Worm (Caenorhabditis elegans) whole organism, early embryonic: Measurements from ENCODE around the gene F55A11.11.

Experiments used
- B0310.2 ChIP-seq: sonication (generic microtip); optimal IDR thresholded peaks from 2 replicates; lab custom pipeline; 2016; ENCODE audit warnings: mild to moderate bottlenecking, missing genetic modification characterization, missing compliant biosample characterization
- F13C5.2 ChIP-seq: sonication (generic microtip); optimal IDR thresholded peaks from 2 replicates; lab custom pipeline; 2017; ENCODE audit warnings: mild to moderate bottlenecking, missing genetic modification characterization, inconsistent platforms, missing compliant biosample characterization
- aly-1 ChIP-seq: sonication (generic microtip); optimal IDR thresholded peaks from 2 replicates; lab custom pipeline; 2016; ENCODE audit warnings: missing genetic modification characterization, missing compliant biosample characterization
- ama-1 ChIP-seq: fragments of 150-350 bp; optimal IDR thresholded peaks from 2 replicates; lab custom pipeline; 2014
- ceh-13 ChIP-seq: fragments of 200-800 bp; sonication (Bioruptor generic); optimal IDR thresholded peaks from 2 replicates; lab custom pipeline; 2018; ENCODE audit warnings: mild to moderate bottlenecking, missing genetic modification characterization, missing compliant biosample characterization
- ceh-36 ChIP-seq: sonication (generic microtip); optimal IDR thresholded peaks from 2 replicates; lab custom pipeline; 2016; ENCODE audit warnings: missing genetic modification characterization, inconsistent platforms, missing compliant biosample characterization
- ets-7 ChIP-seq: sonication (generic microtip); optimal IDR thresholded peaks from 2 replicates; lab custom pipeline; 2016; ENCODE audit warnings: missing genotype, missing genetic modification characterization, missing compliant biosample characterization
- flt-1 ChIP-seq: fragments of 200-800 bp; sonication (Bioruptor generic); IDR thresholded peaks from 2 replicates; pipeline ENCODE4 v1.3.6; 2022; ENCODE audit warnings: missing genetic modification characterization, missing compliant biosample characterization
- hmbx-1 ChIP-seq: sonication (generic microtip); optimal IDR thresholded peaks from 2 replicates; lab custom pipeline; 2016; ENCODE audit warnings: mild to moderate bottlenecking, missing genetic modification characterization, missing compliant biosample characterization
- hmg-4 ChIP-seq: fragments of 200-800 bp; sonication (Bioruptor generic); optimal IDR thresholded peaks from 2 replicates; lab custom pipeline; 2018; ENCODE audit warnings: mild to moderate bottlenecking, missing genetic modification characterization, missing compliant biosample characterization
- hnd-1 ChIP-seq: sonication (generic microtip); optimal IDR thresholded peaks from 2 replicates; lab custom pipeline; 2016; ENCODE audit warnings: missing genetic modification characterization, missing compliant biosample characterization
- pes-1 ChIP-seq: fragments of 200-800 bp; sonication (Bioruptor generic); IDR thresholded peaks from 2 replicates; pipeline ENCODE4 v1.3.6; 2022; ENCODE audit warnings: missing genetic modification reagents, missing genetic modification characterization, missing compliant biosample characterization
- scrt-1 ChIP-seq: fragments of 200-800 bp; sonication (Bioruptor generic); IDR thresholded peaks from 2 replicates; pipeline ENCODE4 v1.3.6; 2022; ENCODE audit warnings: missing genetic modification characterization, missing compliant biosample characterization
- sea-1 ChIP-seq: fragments of 200-800 bp; sonication (Bioruptor generic); conservative IDR thresholded peaks from 2 replicates; pipeline ENCODE4 v1.3.6; 2022; ENCODE audit warnings: missing genetic modification characterization, missing compliant biosample characterization
- tbx-11 ChIP-seq: fragments of 200-800 bp; sonication (Bioruptor generic); IDR thresholded peaks from 2 replicates; pipeline ENCODE4 v1.3.6; 2022; ENCODE audit warnings: missing genetic modification characterization, missing compliant biosample characterization
- tbx-37 ChIP-seq: fragments of 200-800 bp; sonication (Bioruptor generic); conservative IDR thresholded peaks from 2 replicates; pipeline ENCODE4 v1.3.6; 2022; ENCODE audit warnings: missing genetic modification reagents, missing genetic modification characterization, missing compliant biosample characterization
- tra-4 ChIP-seq: sonication (generic microtip); optimal IDR thresholded peaks from 2 replicates; lab custom pipeline; 2017; ENCODE audit warnings: missing genetic modification characterization, missing compliant biosample characterization

F55A11.11 gene

DNA sequence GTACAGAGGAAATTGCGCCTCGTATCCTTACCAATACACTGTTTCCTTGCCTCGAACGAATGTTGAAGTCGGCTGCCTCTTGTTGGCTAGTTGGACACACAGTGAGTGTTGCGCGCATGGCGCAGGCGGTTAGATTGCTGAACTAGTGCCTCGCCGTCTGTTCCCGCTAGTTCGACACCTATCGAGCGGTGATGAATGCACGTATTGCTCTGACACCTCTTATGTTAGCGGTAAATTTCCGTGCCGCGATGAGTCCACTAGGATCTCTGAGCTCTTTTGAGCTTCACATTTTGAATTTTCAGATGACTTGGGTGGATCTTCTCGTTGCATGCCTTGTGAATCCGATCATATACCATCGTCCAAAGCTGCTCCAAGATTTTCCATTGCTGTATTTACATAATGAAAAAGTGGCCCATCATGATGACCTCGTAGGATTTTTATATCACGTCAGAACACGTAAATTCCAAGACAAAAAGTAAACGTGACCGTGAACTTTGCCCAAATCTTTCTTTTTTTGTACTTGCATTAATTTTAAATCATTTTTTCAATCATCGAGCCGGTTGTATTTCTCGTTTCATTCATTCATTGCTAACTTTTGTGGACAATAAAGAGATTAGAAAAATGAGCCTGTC lies at the start of gene F55A11.11:
F55A11.11 (plus strand) TSS at position 341 of the 632 bp plus-strand sequence.
- peak; percentile 91 for TF ChIP-seq tra-4 (tag; lab: Kevin White, UChicago)
- peak; percentile 97 for TF ChIP-seq tbx-37 (GFP tag; lab: Robert Waterston, UW)
- TF ChIP-seq tbx-11 (GFP tag; lab: Robert Waterston, UW), result peak; percentile 99
- TF ChIP-seq B0310.2, result peak; percentile 94
- TF ChIP-seq sea-1 (GFP tag; lab: Robert Waterston, UW), result peak; percentile 99
- TF ChIP-seq hmg-4 (GFP tag; lab: Kevin White, UChicago), result peak; percentile 98
- TF ChIP-seq flt-1 (GFP tag; lab: Robert Waterston, UW), result peak; percentile 95
- peak; percentile 94 for TF ChIP-seq ceh-13 (GFP tag; lab: Kevin White, UChicago)
- peak; percentile 80 for TF ChIP-seq ets-7 (tag; lab: Kevin White, UChicago)
- TF ChIP-seq ama-1 (lab: Kevin White, UChicago), result no peak
- peak; percentile 89 for TF ChIP-seq hnd-1 (tag; lab: Kevin White, UChicago)
- peak; percentile 80 for TF ChIP-seq hmbx-1 (tag; lab: Kevin White, UChicago)
- TF ChIP-seq scrt-1 (GFP tag; lab: Robert Waterston, UW), result peak; percentile 97
- peak; percentile 96 for TF ChIP-seq pes-1 (GFP tag; lab: Robert Waterston, UW)
- TF ChIP-seq aly-1 (tag; lab: Kevin White, UChicago), result peak; percentile 92
- peak; percentile 97 for TF ChIP-seq F13C5.2 (tag; lab: Kevin White, UChicago)
- TF ChIP-seq ceh-36 (tag; lab: Kevin White, UChicago), result peak; percentile 95

DNA sequence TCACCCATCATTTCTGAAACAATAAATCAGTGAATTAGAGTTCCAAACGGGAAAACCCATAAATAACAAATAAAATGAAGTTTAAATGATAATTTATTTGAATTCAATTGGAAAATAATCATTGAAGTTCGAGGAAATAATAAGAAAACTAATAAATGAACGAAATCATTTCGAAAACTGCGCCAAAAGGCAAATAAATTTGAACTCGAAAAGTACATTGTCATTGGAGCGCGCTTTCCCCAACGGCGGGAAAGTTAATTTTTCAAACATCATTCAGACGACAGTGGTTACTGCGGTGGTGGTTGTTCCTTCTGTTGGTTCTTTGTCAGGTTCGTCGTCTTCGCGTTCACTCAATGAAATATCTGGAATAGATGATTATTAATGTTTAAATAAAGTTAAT lies 49.5 kb upstream of the F55A11.11 start, which contains the start of gene npp-22:
npp-22 (minus strand) TSS at position 13 of the 400 bp plus-strand sequence.
- TF ChIP-seq B0310.2 (no peak), tra-4 (tag; lab: Kevin White, UChicago) (no peak), pes-1 (GFP tag; lab: Robert Waterston, UW) (no peak), tbx-37 (GFP tag; lab: Robert Waterston, UW) (no peak), sea-1 (GFP tag; lab: Robert Waterston, UW) (no peak), hmbx-1 (tag; lab: Kevin White, UChicago) (no peak), ceh-36 (tag; lab: Kevin White, UChicago) (no peak), hnd-1 (tag; lab: Kevin White, UChicago) (no peak), scrt-1 (GFP tag; lab: Robert Waterston, UW) (no peak), ets-7 (tag; lab: Kevin White, UChicago) (no peak), flt-1 (GFP tag; lab: Robert Waterston, UW) (no peak), ama-1 (lab: Kevin White, UChicago) (no peak), aly-1 (tag; lab: Kevin White, UChicago) (no peak), tbx-11 (GFP tag; lab: Robert Waterston, UW) (no peak), hmg-4 (GFP tag; lab: Kevin White, UChicago) (no peak), ceh-13 (GFP tag; lab: Kevin White, UChicago) (no peak), F13C5.2 (tag; lab: Kevin White, UChicago) (no peak)

DNA sequence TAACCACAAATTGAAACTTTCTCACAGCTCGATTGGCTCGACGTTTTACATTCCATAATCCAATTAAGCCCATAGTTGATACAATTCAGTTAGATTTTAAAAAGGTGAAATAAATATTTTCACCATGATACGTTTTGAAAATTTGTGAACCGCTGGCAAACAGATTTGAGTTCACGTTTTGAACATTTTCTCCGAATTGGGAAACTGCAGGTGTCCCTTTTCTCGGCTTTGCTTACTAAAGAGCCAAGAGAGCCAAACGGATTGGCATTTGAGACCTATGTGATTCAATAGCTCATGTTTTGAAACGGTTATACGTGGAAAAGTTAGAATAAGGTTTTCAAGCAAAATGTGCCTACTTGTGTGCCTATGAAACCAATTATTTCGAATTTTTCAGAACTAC lies 46.1 kb upstream of the F55A11.11 start, which contains the start of gene spe-42:
spe-42 (minus strand) TSS at position 101 of the 400 bp plus-strand sequence.
- TF ChIP-seq hmbx-1 (tag; lab: Kevin White, UChicago), result no peak
- TF ChIP-seq hmg-4 (GFP tag; lab: Kevin White, UChicago), result no peak
- no peak for TF ChIP-seq ets-7 (tag; lab: Kevin White, UChicago)
- TF ChIP-seq F13C5.2 (tag; lab: Kevin White, UChicago), result no peak
- no peak for TF ChIP-seq tbx-37 (GFP tag; lab: Robert Waterston, UW)
- no peak for TF ChIP-seq sea-1 (GFP tag; lab: Robert Waterston, UW)
- TF ChIP-seq aly-1 (tag; lab: Kevin White, UChicago), result no peak
- TF ChIP-seq B0310.2, result no peak
- no peak for TF ChIP-seq tbx-11 (GFP tag; lab: Robert Waterston, UW)

DNA sequence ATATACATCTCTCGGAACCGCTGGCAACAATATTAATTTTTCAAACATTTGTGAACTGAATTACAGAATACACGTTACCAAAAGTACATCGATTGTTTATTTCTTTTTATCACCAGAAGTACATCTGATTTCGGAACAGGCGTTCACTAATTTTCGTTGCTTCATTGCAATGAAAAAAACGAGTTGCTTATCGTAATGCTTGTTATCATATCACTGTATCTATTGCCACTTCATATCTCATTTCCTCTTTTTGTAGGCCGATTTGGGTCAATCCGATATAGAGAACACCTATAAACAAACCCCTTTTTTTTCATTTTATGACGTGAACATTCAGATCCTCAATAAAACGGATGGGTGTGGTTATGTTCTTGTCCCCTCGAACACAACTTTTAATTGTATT lies 45.6 kb upstream of the F55A11.11 start:
- TF ChIP-seq ama-1 (lab: Kevin White, UChicago), result no peak

DNA sequence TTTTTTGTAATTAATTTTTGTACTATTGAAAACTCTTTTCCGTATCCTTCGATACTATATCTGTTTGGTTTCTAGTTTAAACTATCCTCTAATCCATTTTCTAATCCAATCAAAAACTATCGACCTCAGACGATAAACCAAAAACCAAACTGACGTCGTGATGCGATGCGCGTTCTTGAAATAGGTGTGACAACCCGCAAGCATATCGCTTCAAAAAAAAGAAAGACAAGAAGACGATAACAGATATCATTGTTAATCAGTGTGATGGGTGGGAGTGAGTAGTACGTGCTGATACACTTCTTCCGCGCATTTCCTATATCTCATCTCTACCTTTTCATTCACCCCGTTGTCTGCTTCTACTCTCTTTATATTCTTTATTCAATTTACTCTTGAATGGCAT lies 43.1 kb upstream of the F55A11.11 start, which contains the start of gene T04F3.1:
T04F3.1 (plus strand) TSS at position 246 of the 400 bp plus-strand sequence.
- TF ChIP-seq B0310.2 (no peak), ceh-13 (GFP tag; lab: Kevin White, UChicago) (no peak), pes-1 (GFP tag; lab: Robert Waterston, UW) (no peak), ama-1 (lab: Kevin White, UChicago) (no peak), ets-7 (tag; lab: Kevin White, UChicago) (no peak), tbx-37 (GFP tag; lab: Robert Waterston, UW) (no peak), tra-4 (tag; lab: Kevin White, UChicago) (no peak), scrt-1 (GFP tag; lab: Robert Waterston, UW) (no peak), hnd-1 (tag; lab: Kevin White, UChicago) (no peak), hmg-4 (GFP tag; lab: Kevin White, UChicago) (no peak), flt-1 (GFP tag; lab: Robert Waterston, UW) (no peak), ceh-36 (tag; lab: Kevin White, UChicago) (no peak), hmbx-1 (tag; lab: Kevin White, UChicago) (no peak), sea-1 (GFP tag; lab: Robert Waterston, UW) (no peak), F13C5.2 (tag; lab: Kevin White, UChicago) (no peak)

DNA sequence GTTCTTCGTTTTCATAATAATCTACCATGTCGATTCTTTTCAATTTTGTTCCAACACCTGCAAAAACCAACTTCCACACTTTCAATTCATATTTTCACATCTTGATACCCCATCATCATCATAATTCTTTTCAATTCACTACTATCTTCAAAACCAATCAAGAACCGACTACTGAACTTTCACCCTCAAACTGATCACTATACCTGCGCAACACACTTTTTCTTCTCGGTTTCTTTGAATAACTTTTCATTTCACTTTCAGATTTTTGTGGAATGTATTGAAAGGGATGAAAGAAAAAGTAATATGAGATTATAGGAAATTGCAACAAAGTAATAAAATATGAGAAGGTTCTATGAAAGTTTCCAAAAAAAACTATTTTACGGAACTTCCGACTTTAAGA lies 41.9 kb upstream of the F55A11.11 start:
- TF ChIP-seq tra-4 (tag; lab: Kevin White, UChicago) (no peak), pes-1 (GFP tag; lab: Robert Waterston, UW) (no peak), tbx-11 (GFP tag; lab: Robert Waterston, UW) (no peak), scrt-1 (GFP tag; lab: Robert Waterston, UW) (no peak), sea-1 (GFP tag; lab: Robert Waterston, UW) (no peak), aly-1 (tag; lab: Kevin White, UChicago) (no peak), hmg-4 (GFP tag; lab: Kevin White, UChicago) (no peak), ama-1 (lab: Kevin White, UChicago) (no peak), ets-7 (tag; lab: Kevin White, UChicago) (no peak), hmbx-1 (tag; lab: Kevin White, UChicago) (no peak), tbx-37 (GFP tag; lab: Robert Waterston, UW) (no peak), flt-1 (GFP tag; lab: Robert Waterston, UW) (no peak), F13C5.2 (tag; lab: Kevin White, UChicago) (no peak), ceh-36 (tag; lab: Kevin White, UChicago) (no peak), B0310.2 (no peak), hnd-1 (tag; lab: Kevin White, UChicago) (no peak), ceh-13 (GFP tag; lab: Kevin White, UChicago) (no peak)
